Worm (Caenorhabditis elegans) whole organism, L1 larva: ENCODE measurements around the gene nhr-223.

ENCODE experiments used
- Y116A8C.19 ChIP-seq: sonication (generic microtip); optimal IDR thresholded peaks from 2 replicates; lab custom pipeline; 2016; ENCODE audit warnings: missing compliant biosample characterization, missing genetic modification characterization, borderline replicate concordance
- alr-1 ChIP-seq: fragments of 200-800 bp; sonication (Bioruptor generic); optimal IDR thresholded peaks from 2 replicates; lab custom pipeline; 2018; ENCODE audit warnings: borderline replicate concordance, mild to moderate bottlenecking, missing genetic modification characterization, missing compliant biosample characterization
- blmp-1 ChIP-seq: fragments of 150-350 bp; optimal IDR thresholded peaks from 2 replicates; lab custom pipeline; 2014; ENCODE audit warnings: missing biosample characterization, missing genetic modification characterization
- ceh-63 ChIP-seq: fragments of 200-800 bp; sonication (Bioruptor generic); optimal IDR thresholded peaks from 2 replicates; lab custom pipeline; 2018; ENCODE audit warnings: mild to moderate bottlenecking, missing genetic modification characterization, missing compliant biosample characterization
- ceh-82 ChIP-seq, 3 experiments: fragments of 150-350 bp in 1 of 3; sonication (generic microtip) in 2 of 3; optimal IDR thresholded peaks; 2 replicates each; lab custom pipeline; 2014 to 2017; ENCODE audit warnings: missing biosample characterization in 3 of 3, missing genetic modification characterization in 3 of 3
- ceh-88 ChIP-seq: fragments of 200-800 bp; sonication (Bioruptor generic); IDR thresholded peaks from 2 replicates; pipeline ENCODE4 v1.3.6; 2022; ENCODE audit warnings: missing genetic modification characterization, missing compliant biosample characterization
- ces-1 ChIP-seq: fragments of 150-350 bp; optimal IDR thresholded peaks from 2 replicates; lab custom pipeline; 2014; ENCODE audit warnings: missing biosample characterization, missing genetic modification reagents, missing genetic modification characterization
- efl-1 ChIP-seq, 4 experiments: fragments of 150-350 bp; optimal IDR thresholded peaks in 3 of 4; peaks in 1 of 4; 1 replicate in 1 of 4; 2 replicates in 3 of 4; lab custom pipeline; 2014; ENCODE audit warnings: missing biosample characterization in 2 of 4, missing genetic modification characterization in 2 of 4, missing genetic modification reagents in 2 of 4
- egl-27 ChIP-seq, 2 experiments: fragments of 150-350 bp in 1 of 2; sonication (generic microtip); optimal IDR thresholded peaks; 3 replicates each; lab custom pipeline; 2017 to 2018; ENCODE audit warnings: missing biosample characterization in 2 of 2, missing genetic modification characterization in 2 of 2, missing genetic modification reagents in 2 of 2
- ets-5 ChIP-seq: fragments of 200-800 bp; sonication (Bioruptor generic); IDR thresholded peaks from 2 replicates; pipeline ENCODE4 v1.3.6; 2022; ENCODE audit warnings: missing genetic modification characterization, missing compliant biosample characterization
- fkh-10 ChIP-seq: sonication (generic microtip); optimal IDR thresholded peaks from 2 replicates; lab custom pipeline; 2017; ENCODE audit warnings: missing biosample characterization, missing genetic modification reagents, missing genetic modification characterization
- fkh-4 ChIP-seq: sonication (generic microtip); optimal IDR thresholded peaks from 2 replicates; lab custom pipeline; 2016; ENCODE audit warnings: missing compliant biosample characterization, missing genetic modification characterization, borderline replicate concordance
- fkh-8 ChIP-seq: sonication (generic microtip); optimal IDR thresholded peaks from 2 replicates; lab custom pipeline; 2016; ENCODE audit warnings: mild to moderate bottlenecking, missing genetic modification characterization, missing compliant biosample characterization
- grh-1 ChIP-seq: fragments of 200-800 bp; sonication (Bioruptor generic); IDR thresholded peaks from 2 replicates; pipeline ENCODE4 v1.3.6; 2022; ENCODE audit warnings: missing genetic modification reagents, missing genetic modification characterization, missing compliant biosample characterization
- hlh-17 ChIP-seq: fragments of 200-800 bp; sonication (Bioruptor generic); optimal IDR thresholded peaks from 2 replicates; lab custom pipeline; 2018; ENCODE audit warnings: missing genetic modification characterization, mild to moderate bottlenecking, missing compliant biosample characterization, moderate library complexity, borderline replicate concordance
- hpl-2 ChIP-seq: fragments of 150-350 bp; optimal IDR thresholded peaks from 2 replicates; lab custom pipeline; 2014; ENCODE audit warnings: missing biosample characterization, missing genetic modification reagents, missing genetic modification characterization
- isw-1 ChIP-seq: fragments of 200-800 bp; sonication (Bioruptor generic); IDR thresholded peaks from 2 replicates; pipeline ENCODE4 v1.3.6; 2022; ENCODE audit warnings: missing genetic modification characterization, missing compliant biosample characterization
- lin-13 ChIP-seq: fragments of 150-350 bp; optimal IDR thresholded peaks from 2 replicates; lab custom pipeline; 2014; ENCODE audit warnings: missing biosample characterization, missing genetic modification reagents, missing genetic modification characterization
- lin-14 ChIP-seq: fragments of 200-800 bp; sonication (Bioruptor generic); optimal IDR thresholded peaks from 2 replicates; lab custom pipeline; 2018; ENCODE audit warnings: mild to moderate bottlenecking, missing genetic modification characterization, moderate library complexity, missing compliant biosample characterization
- lin-35 ChIP-seq, 2 experiments: fragments of 150-350 bp; optimal IDR thresholded peaks; 2 replicates each; lab custom pipeline; 2014; ENCODE audit warnings: missing biosample characterization in 2 of 2, missing genetic modification characterization in 2 of 2, missing genetic modification reagents in 2 of 2
- lir-3 ChIP-seq: sonication (generic microtip); optimal IDR thresholded peaks from 2 replicates; lab custom pipeline; 2016; ENCODE audit warnings: mild to moderate bottlenecking, missing genetic modification characterization, moderate library complexity, missing compliant biosample characterization; ENCODE audit not compliant: poor library complexity
- lsy-2 ChIP-seq, 2 experiments: fragments of 150-350 bp; optimal IDR thresholded peaks; 2 replicates each; lab custom pipeline; 2014; ENCODE audit warnings: missing biosample characterization in 2 of 2, missing genetic modification characterization in 2 of 2
- nhr-11 ChIP-seq: fragments of 150-350 bp; optimal IDR thresholded peaks from 2 replicates; lab custom pipeline; 2014; ENCODE audit warnings: missing biosample characterization, missing genetic modification characterization
- nhr-12 ChIP-seq: sonication (generic microtip); optimal IDR thresholded peaks from 2 replicates; lab custom pipeline; 2017; ENCODE audit warnings: missing biosample characterization, missing genetic modification characterization
- nhr-19 ChIP-seq: fragments of 200-800 bp; sonication (Bioruptor generic); conservative IDR thresholded peaks from 2 replicates; pipeline ENCODE4 v1.3.6; 2022; ENCODE audit warnings: missing genetic modification characterization, missing compliant biosample characterization
- nhr-28 ChIP-seq: fragments of 150-350 bp; optimal IDR thresholded peaks from 2 replicates; lab custom pipeline; 2014; ENCODE audit warnings: missing biosample characterization, missing genetic modification characterization
- nhr-71 ChIP-seq: sonication (generic microtip); optimal IDR thresholded peaks from 2 replicates; lab custom pipeline; 2016; ENCODE audit warnings: mild to moderate bottlenecking, missing genetic modification characterization, moderate library complexity, missing compliant biosample characterization
- nhr-77 ChIP-seq: fragments of 150-350 bp; optimal IDR thresholded peaks from 2 replicates; lab custom pipeline; 2014; ENCODE audit warnings: missing biosample characterization, missing genetic modification characterization
- nhr-84 ChIP-seq: sonication (generic microtip); optimal IDR thresholded peaks from 2 replicates; lab custom pipeline; 2017; ENCODE audit warnings: missing biosample characterization, missing genetic modification characterization
- nhr-90 ChIP-seq: sonication (generic microtip); optimal IDR thresholded peaks from 2 replicates; lab custom pipeline; 2016; ENCODE audit warnings: mild to moderate bottlenecking, missing genetic modification characterization, missing compliant biosample characterization; ENCODE audit not compliant: poor library complexity
- pax-3 ChIP-seq: fragments of 200-800 bp; sonication (Bioruptor generic); optimal IDR thresholded peaks from 2 replicates; lab custom pipeline; 2018; ENCODE audit warnings: mild to moderate bottlenecking, missing genetic modification characterization, moderate library complexity, missing compliant biosample characterization
- skn-1 ChIP-seq: fragments of 150-350 bp; optimal IDR thresholded peaks from 2 replicates; lab custom pipeline; 2014; ENCODE audit warnings: missing biosample characterization, missing genetic modification characterization
- snpc-4 ChIP-seq: fragments of 150-350 bp; optimal IDR thresholded peaks from 2 replicates; lab custom pipeline; 2014; ENCODE audit warnings: missing biosample characterization, missing genetic modification characterization
- snu-23 ChIP-seq: sonication (generic microtip); optimal IDR thresholded peaks from 2 replicates; lab custom pipeline; 2016; ENCODE audit warnings: missing genetic modification characterization, missing compliant biosample characterization
- unc-130 ChIP-seq: fragments of 150-350 bp; optimal IDR thresholded peaks from 2 replicates; lab custom pipeline; 2017; ENCODE audit warnings: missing biosample characterization, missing genetic modification characterization, inconsistent platforms
- vab-15 ChIP-seq: sonication (generic microtip); optimal IDR thresholded peaks from 2 replicates; lab custom pipeline; 2017; ENCODE audit warnings: missing genotype, mild to moderate bottlenecking, missing genetic modification characterization, missing compliant biosample characterization
- zag-1 ChIP-seq: fragments of 150-350 bp; optimal IDR thresholded peaks from 2 replicates; lab custom pipeline; 2014; ENCODE audit warnings: missing biosample characterization, missing genetic modification characterization
- ztf-11 ChIP-seq, 2 experiments: sonication (generic microtip); optimal IDR thresholded peaks; 2 replicates each; lab custom pipeline; 2016 to 2017; ENCODE audit warnings: missing genetic modification characterization in 2 of 2, missing biosample characterization in 1 of 2, missing compliant biosample characterization in 1 of 2

nhr-223 gene

DNA sequence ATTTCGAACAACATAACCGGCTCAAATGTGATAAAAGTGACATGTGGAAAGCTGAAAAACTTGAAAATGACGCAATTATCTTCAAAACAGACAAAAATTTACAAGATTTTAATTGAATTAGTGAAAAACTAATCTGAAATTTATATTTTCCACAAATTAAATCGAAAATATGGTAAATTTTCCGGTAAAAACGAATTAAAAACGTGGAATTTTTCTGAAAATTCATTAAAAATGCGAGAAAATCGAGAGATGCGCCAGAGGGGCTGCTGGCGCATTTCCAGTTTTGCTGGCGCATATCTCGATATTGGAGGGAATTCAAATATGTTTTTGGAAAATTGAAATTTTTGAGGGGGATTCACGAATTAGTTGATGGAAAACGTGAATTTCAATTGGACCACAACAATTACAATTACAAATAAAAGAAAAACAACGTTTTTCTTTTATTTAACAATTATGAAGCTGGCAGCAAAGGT is 30.0 kb upstream of the nhr-223 start, which contains the start of the genes haf-3 and F57A10.2 (continued):
- peak; percentile 96 for TF ChIP-seq nhr-90
- TF ChIP-seq snpc-4 (tag; lab: Kevin White, UChicago), result peak; percentile 92
- peak; percentile 39 for TF ChIP-seq nhr-28 (tag; lab: Kevin White, UChicago)

DNA sequence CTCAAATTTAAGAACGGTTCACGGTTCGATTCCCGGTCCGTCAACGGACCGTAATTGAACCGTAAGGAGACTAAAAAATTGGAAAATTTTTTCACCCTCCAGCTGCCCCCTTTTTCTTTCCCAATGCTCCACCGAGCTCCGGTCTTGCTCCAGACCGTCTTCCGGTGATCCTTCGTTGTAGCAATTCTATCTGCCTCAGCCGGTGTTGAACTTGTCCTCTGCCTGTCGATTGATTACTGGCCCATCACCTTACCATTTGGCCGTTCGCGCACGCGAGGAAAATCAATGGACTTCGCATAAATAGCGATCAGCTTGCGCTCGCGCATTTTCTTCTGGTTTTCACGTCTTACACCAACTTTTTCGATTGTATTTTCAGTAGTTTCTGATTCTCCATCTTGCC is 28.8 kb upstream of the nhr-223 start:
- TF ChIP-seq nhr-19 (GFP tag; lab: Robert Waterston, UW), result peak; percentile 17; the same call in 1 of the 2 replicates

- no peak for TF ChIP-seq efl-1 (optimal IDR thresholded peaks at IDR 0.05; lab: Kevin White, UChicago)
- peak in 1 of 2 experiments; percentile 81 for TF ChIP-seq efl-1 (GFP tag; optimal IDR thresholded peaks at IDR 0.05 in 1 of 2; lab: Kevin White, UChicago)
- no peak for TF ChIP-seq egl-27 (tag; optimal IDR thresholded peaks at IDR 0.05; lab: Kevin White, UChicago)
Observed at ce11 chrV:15769072-15769471, 27.1 kb upstream of the nhr-223 start, which contains the start of gene F57A10.4. F57A10.4 (plus strand) TSS chrV:15769438.

DNA sequence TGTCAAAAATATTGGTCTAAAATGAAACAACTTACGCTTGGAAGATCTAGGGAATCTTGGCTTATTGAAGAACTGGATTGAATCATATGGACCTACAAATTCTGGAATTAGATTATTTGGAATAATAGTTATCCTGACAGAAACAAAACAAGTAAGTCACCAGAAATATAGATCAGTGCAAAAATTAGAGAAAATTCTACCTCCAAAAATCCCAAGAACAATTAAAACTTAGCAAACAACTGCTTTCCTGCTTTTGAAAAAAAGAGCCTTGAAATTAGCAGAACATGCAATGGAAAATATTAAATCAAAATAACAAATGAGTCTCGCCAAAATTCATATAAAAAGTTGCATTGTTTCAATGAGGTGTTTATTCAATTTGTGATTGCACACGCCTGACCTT is 23.0 kb upstream of the nhr-223 start, which contains the start of gene nhr-60:
Gene nhr-60, minus strand, starts transcription at position 101 of the 400 bp plus-strand sequence.
- no peak for TF ChIP-seq nhr-84
- no peak for TF ChIP-seq snu-23 (GFP tag; lab: Kevin White, UChicago)

DNA sequence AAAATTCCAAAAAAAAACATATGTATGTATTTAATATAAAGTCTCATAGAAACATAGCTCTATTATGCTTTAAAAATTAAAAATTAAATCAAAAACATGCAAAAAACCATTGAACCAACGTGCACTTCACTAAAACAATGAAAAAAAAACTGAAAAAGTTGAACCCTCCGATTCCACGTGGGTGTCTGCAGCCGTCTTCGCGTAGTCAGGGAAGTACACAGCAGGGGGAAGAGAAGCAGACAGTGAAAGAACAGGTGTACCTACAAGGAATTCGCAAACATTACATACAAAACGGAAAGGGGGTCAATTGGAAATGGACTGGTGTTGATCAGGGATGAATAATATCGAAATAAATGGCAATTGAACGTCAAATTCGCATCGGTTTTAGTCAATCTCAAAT is 22.2 kb upstream of the nhr-223 start:
- TF ChIP-seq vab-15 (tag; lab: Kevin White, UChicago) (no peak), lin-35 (GFP tag; optimal IDR thresholded peaks at IDR 0.05; lab: Kevin White, UChicago) (no peak), ceh-82 (tag; optimal IDR thresholded peaks at IDR 0.05; lab: Kevin White, UChicago) (no peak), lir-3 (tag; lab: Kevin White, UChicago) (no peak), ztf-11 (tag; optimal IDR thresholded peaks at IDR 0.05; lab: Kevin White, UChicago) (no peak), efl-1 (optimal IDR thresholded peaks at IDR 0.05; lab: Kevin White, UChicago) (no peak), efl-1 (GFP tag; optimal IDR thresholded peaks at IDR 0.05 in 1 of 2; lab: Kevin White, UChicago) (peak in 1 of 2 experiments; percentile 78), lin-13 (no peak), blmp-1 (tag; lab: Kevin White, UChicago) (peak; percentile 18), grh-1 (GFP tag; lab: Robert Waterston, UW) (no peak), ceh-88 (GFP tag; lab: Robert Waterston, UW) (no peak), nhr-12 (no peak), zag-1 (no peak), lin-14 (GFP tag; lab: Kevin White, UChicago) (peak; percentile 10), fkh-10 (GFP tag; lab: Kevin White, UChicago) (no peak), fkh-8 (tag; lab: Kevin White, UChicago) (peak; percentile 14), alr-1 (tag; lab: Kevin White, UChicago) (no peak), unc-130 (tag; lab: Kevin White, UChicago) (no peak), Y116A8C.19 (tag; lab: Kevin White, UChicago) (no peak), lsy-2 (tag; optimal IDR thresholded peaks at IDR 0.05; lab: Kevin White, UChicago) (no peak), skn-1 (tag; lab: Kevin White, UChicago) (no peak), ets-5 (GFP tag; lab: Robert Waterston, UW) (no peak), nhr-77 (no peak), pax-3 (tag; lab: Kevin White, UChicago) (no peak), hlh-17 (GFP tag; lab: Kevin White, UChicago) (no peak), hpl-2 (GFP tag; lab: Kevin White, UChicago) (no peak), nhr-11 (no peak), nhr-90 (no peak), fkh-4 (tag; lab: Kevin White, UChicago) (no peak), ces-1 (GFP tag; lab: Kevin White, UChicago) (no peak), nhr-71 (tag; lab: Kevin White, UChicago) (no peak), ceh-63 (GFP tag; lab: Kevin White, UChicago) (no peak), isw-1 (GFP tag; lab: Robert Waterston, UW) (no peak)
